Worm (Caenorhabditis elegans): ENCODE results near the gene C24D10.2.

- TF ChIP-seq sptf-2 (GFP tag; optimal IDR thresholded peaks at IDR 0.05) = no peak
- TF ChIP-seq F52B5.7 (tag; optimal IDR thresholded peaks at IDR 0.05) = no peak
- no peak for TF ChIP-seq ZK185.1 (tag; optimal IDR thresholded peaks at IDR 0.05; ENCODE audit: poor library complexity, severe bottlenecking)
- no peak for TF ChIP-seq dpl-1 (GFP tag; optimal IDR thresholded peaks at IDR 0.05)
These were observed 41.4 kb downstream of the C24D10.2 start, which contains the start of gene tni-4 for ce11 chrIV:5204573-5204972.

All from whole organism, young adult.